Worm (Caenorhabditis elegans) whole organism, L4 larva: ENCODE results near the gene B0280.7.

Experiments
- D1046.2 ChIP-seq: fragments of 200-800 bp; sonication (Bioruptor generic); IDR thresholded peaks from 2 replicates; pipeline ENCODE4 v1.3.6; 2022; ENCODE audit warnings: missing genetic modification characterization, missing compliant biosample characterization
- F49E8.2 ChIP-seq: sonication (generic microtip); optimal IDR thresholded peaks from 2 replicates; lab custom pipeline; 2016; ENCODE audit warnings: missing compliant biosample characterization, mild to moderate bottlenecking, missing genetic modification characterization, borderline replicate concordance
- R02D3.7 ChIP-seq: fragments of 150-350 bp; sonication (generic microtip); optimal IDR thresholded peaks from 3 replicates; lab custom pipeline; 2014; ENCODE audit warnings: missing biosample characterization, missing genetic modification characterization
- Y105C5A.15 ChIP-seq: fragments of 200-800 bp; sonication (Bioruptor generic); IDR thresholded peaks from 2 replicates; pipeline ENCODE4 v1.3.6; 2022; ENCODE audit warnings: missing genetic modification characterization, missing compliant biosample characterization
- Y48G9A.11 ChIP-seq: fragments of 200-800 bp; sonication (Bioruptor generic); IDR thresholded peaks from 2 replicates; pipeline ENCODE4 v1.3.6; 2022; ENCODE audit warnings: missing genetic modification reagents, missing genetic modification characterization, missing compliant biosample characterization
- ZK337.2 ChIP-seq: fragments of 200-800 bp; sonication (Bioruptor generic); IDR thresholded peaks from 2 replicates; pipeline ENCODE4 v1.3.6; 2022; ENCODE audit warnings: missing genetic modification reagents, missing genetic modification characterization, missing compliant biosample characterization
- arid-1 ChIP-seq: fragments of 200-800 bp; sonication (Bioruptor generic); conservative IDR thresholded peaks from 2 replicates; pipeline ENCODE4 v1.3.6; 2022; ENCODE audit warnings: missing genetic modification reagents, missing genetic modification characterization, missing compliant biosample characterization
- ceh-82 ChIP-seq: sonication (generic microtip); optimal IDR thresholded peaks from 2 replicates; lab custom pipeline; 2017; ENCODE audit warnings: missing biosample characterization, missing genetic modification characterization
- daf-16 ChIP-seq, 3 experiments: sonication (generic microtip); optimal IDR thresholded peaks; 2 replicates each; lab custom pipeline; 2016 to 2017; ENCODE audit warnings: missing genetic modification characterization in 3 of 3, missing genetic modification reagents in 3 of 3, mild to moderate bottlenecking in 2 of 3, missing compliant biosample characterization in 2 of 3, missing biosample characterization in 1 of 3, moderate library complexity in 1 of 3
- daf-19 ChIP-seq: fragments of 200-800 bp; sonication (Bioruptor generic); conservative IDR thresholded peaks from 2 replicates; pipeline ENCODE4 v1.3.6; 2022; ENCODE audit warnings: missing genetic modification characterization, missing compliant biosample characterization
- dmd-6 ChIP-seq: fragments of 200-800 bp; sonication (Bioruptor generic); IDR thresholded peaks from 2 replicates; pipeline ENCODE4 v1.3.6; 2022; ENCODE audit warnings: missing genetic modification reagents, missing genetic modification characterization, missing compliant biosample characterization
- fkh-10 ChIP-seq: fragments of 150-350 bp; optimal IDR thresholded peaks from 2 replicates; lab custom pipeline; 2014; ENCODE audit warnings: missing biosample characterization, missing genetic modification reagents, missing genetic modification characterization
- gei-8 ChIP-seq: fragments of 200-800 bp; sonication (Bioruptor generic); optimal IDR thresholded peaks from 2 replicates; lab custom pipeline; 2018; ENCODE audit warnings: mild to moderate bottlenecking, missing genetic modification characterization, missing compliant biosample characterization
- hlh-11 ChIP-seq: fragments of 200-800 bp; sonication (Bioruptor generic); optimal IDR thresholded peaks from 2 replicates; lab custom pipeline; 2018; ENCODE audit warnings: mild to moderate bottlenecking, missing genetic modification characterization, missing compliant biosample characterization
- lim-7 ChIP-seq: fragments of 200-800 bp; sonication (Bioruptor generic); IDR thresholded peaks from 2 replicates; pipeline ENCODE4 v1.3.6; 2022; ENCODE audit warnings: missing genetic modification characterization, missing compliant biosample characterization
- lin-1 ChIP-seq: fragments of 200-800 bp; sonication (Bioruptor generic); IDR thresholded peaks from 2 replicates; pipeline ENCODE4 v1.3.6; 2022; ENCODE audit warnings: missing genetic modification reagents, missing genetic modification characterization, missing compliant biosample characterization
- lin-13 ChIP-seq: fragments of 150-350 bp; optimal IDR thresholded peaks from 2 replicates; lab custom pipeline; 2014; ENCODE audit warnings: missing biosample characterization, missing genetic modification reagents, missing genetic modification characterization
- lin-38 ChIP-seq: fragments of 200-800 bp; sonication (Bioruptor generic); IDR thresholded peaks from 2 replicates; pipeline ENCODE4 v1.3.6; 2022; ENCODE audit warnings: missing genetic modification reagents, missing genetic modification characterization, missing compliant biosample characterization
- lin-39 ChIP-seq: fragments of 150-350 bp; optimal IDR thresholded peaks from 2 replicates; lab custom pipeline; 2014; ENCODE audit warnings: missing biosample characterization, missing genetic modification reagents, missing genetic modification characterization
- lsy-2 ChIP-seq, 2 experiments: fragments of 150-350 bp in 1 of 2; sonication (generic microtip) in 1 of 2; optimal IDR thresholded peaks; 2 replicates each; lab custom pipeline; 2014 to 2017; ENCODE audit warnings: missing biosample characterization in 2 of 2, missing genetic modification characterization in 2 of 2
- madf-5 ChIP-seq, 2 experiments: fragments of 200-800 bp; sonication (Bioruptor generic); IDR thresholded peaks; 2 replicates each; pipeline ENCODE4 v1.3.6; 2022; ENCODE audit warnings: missing compliant biosample characterization in 2 of 2, missing genetic modification characterization in 2 of 2
- nhr-25 ChIP-seq: sonication (generic microtip); optimal IDR thresholded peaks from 2 replicates; lab custom pipeline; 2017; ENCODE audit warnings: missing genetic modification characterization, mild to moderate bottlenecking, missing compliant biosample characterization, antibody characterized with exemption, moderate library complexity, borderline replicate concordance; ENCODE audit not compliant: insufficient read depth
- nhr-28 ChIP-seq: fragments of 150-350 bp; optimal IDR thresholded peaks from 2 replicates; lab custom pipeline; 2014; ENCODE audit warnings: missing biosample characterization, missing genetic modification characterization
- nhr-48 ChIP-seq: sonication (generic microtip); optimal IDR thresholded peaks from 2 replicates; lab custom pipeline; 2016; ENCODE audit warnings: mild to moderate bottlenecking, missing genetic modification characterization, missing compliant biosample characterization
- nhr-6 ChIP-seq: fragments of 150-350 bp; optimal IDR thresholded peaks from 2 replicates; lab custom pipeline; 2014; ENCODE audit warnings: missing biosample characterization, missing genetic modification characterization
- nhr-76 ChIP-seq: fragments of 150-350 bp; optimal IDR thresholded peaks from 2 replicates; lab custom pipeline; 2014; ENCODE audit warnings: missing biosample characterization, missing genetic modification characterization
- pqm-1 ChIP-seq: sonication (generic microtip); optimal IDR thresholded peaks from 2 replicates; lab custom pipeline; 2017; ENCODE audit warnings: missing biosample characterization, missing genetic modification characterization
- set-16 ChIP-seq: fragments of 200-800 bp; sonication (Bioruptor generic); IDR thresholded peaks from 2 replicates; pipeline ENCODE4 v1.3.6; 2022; ENCODE audit warnings: missing genetic modification reagents, missing genetic modification characterization, missing compliant biosample characterization
- snpc-1.2 ChIP-seq: fragments of 200-800 bp; sonication (Bioruptor generic); IDR thresholded peaks from 2 replicates; pipeline ENCODE4 v1.3.6; 2022; ENCODE audit warnings: missing genetic modification reagents, missing genetic modification characterization, missing compliant biosample characterization
- spr-1 ChIP-seq: sonication (generic microtip); optimal IDR thresholded peaks from 2 replicates; lab custom pipeline; 2016; ENCODE audit warnings: mild to moderate bottlenecking, missing genetic modification characterization, missing compliant biosample characterization
- spr-3 ChIP-seq: fragments of 200-800 bp; sonication (Bioruptor generic); optimal IDR thresholded peaks from 2 replicates; lab custom pipeline; 2018; ENCODE audit warnings: mild to moderate bottlenecking, missing genetic modification characterization, missing compliant biosample characterization
- unc-130 ChIP-seq: sonication (generic microtip); optimal IDR thresholded peaks from 2 replicates; lab custom pipeline; 2016; ENCODE audit warnings: missing genetic modification reagents, missing genetic modification characterization, missing compliant biosample characterization
- unc-39 ChIP-seq: sonication (generic microtip); optimal IDR thresholded peaks from 2 replicates; lab custom pipeline; 2017; ENCODE audit warnings: missing biosample characterization, missing genetic modification characterization
- unc-62 ChIP-seq, 3 experiments: fragments of 150-350 bp in 1 of 3; sonication (generic microtip); optimal IDR thresholded peaks in 2 of 3; peaks in 1 of 3; 1 replicate in 1 of 3; 2 replicates in 2 of 3; lab custom pipeline; 2014 to 2017; ENCODE audit warnings: missing biosample characterization in 3 of 3, missing genetic modification characterization in 3 of 3, missing genetic modification reagents in 3 of 3, missing genotype in 1 of 3
- zfp-2 ChIP-seq: sonication (generic microtip); optimal IDR thresholded peaks from 2 replicates; lab custom pipeline; 2016; ENCODE audit warnings: mild to moderate bottlenecking, missing genetic modification characterization, missing compliant biosample characterization
- ztf-7 ChIP-seq: fragments of 150-350 bp; optimal IDR thresholded peaks from 2 replicates; lab custom pipeline; 2014; ENCODE audit warnings: missing biosample characterization, missing genetic modification characterization

The B0280.7 gene

DNA sequence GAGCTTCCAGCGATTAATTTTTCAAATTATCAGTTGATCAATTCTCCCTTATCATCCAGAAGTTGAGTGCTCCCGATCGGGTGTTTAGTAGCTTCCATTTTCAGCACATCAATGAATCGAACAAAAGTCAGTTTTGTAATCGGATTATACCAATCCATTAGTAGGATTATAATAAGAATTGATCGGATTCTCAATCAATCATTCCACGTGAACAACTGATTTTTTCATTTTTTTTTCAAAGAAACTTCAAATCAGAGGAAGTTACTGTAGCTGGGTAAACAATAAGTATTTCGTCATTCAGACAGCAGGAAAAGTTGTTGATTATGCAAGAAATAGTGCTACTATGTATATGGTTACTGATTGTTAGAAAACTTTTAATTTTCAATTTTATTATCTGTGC is 4.8 kb downstream of the B0280.7 start:
- TF ChIP-seq daf-16 (GFP tag; optimal IDR thresholded peaks at IDR 0.05; lab: Kevin White, UChicago) = no peak
- peak; percentile 85 for TF ChIP-seq daf-16 (tag; optimal IDR thresholded peaks at IDR 0.05; lab: Kevin White, UChicago)
- TF ChIP-seq arid-1 = no peak
- TF ChIP-seq nhr-28 (tag; lab: Kevin White, UChicago) = peak; percentile 14
- no peak for TF ChIP-seq daf-19
- TF ChIP-seq lin-13 = no peak
- TF ChIP-seq unc-130 (GFP tag; lab: Kevin White, UChicago) = no peak
- TF ChIP-seq lin-1 (GFP tag; lab: Robert Waterston, UW) = 0 out of 2 replicates have a peak, but pooled peaks have one; percentile 21
- no peak for TF ChIP-seq nhr-76
- peak; percentile 14; the same call in 1 of the 2 replicates for TF ChIP-seq dmd-6 (GFP tag; lab: Robert Waterston, UW)
- no peak for TF ChIP-seq zfp-2 (tag; lab: Kevin White, UChicago)
- no peak for TF ChIP-seq lsy-2 (tag; optimal IDR thresholded peaks at IDR 0.05; lab: Kevin White, UChicago)
- TF ChIP-seq nhr-6 (tag; lab: Kevin White, UChicago) = no peak
- no peak for TF ChIP-seq nhr-25 (tag; lab: Kevin White, UChicago)
- no peak for TF ChIP-seq spr-1 (tag; lab: Kevin White, UChicago)
- TF ChIP-seq hlh-11 (tag; lab: Kevin White, UChicago) = peak; percentile 57
- TF ChIP-seq set-16 (GFP tag; lab: Robert Waterston, UW) = no peak
- TF ChIP-seq fkh-10 (GFP tag; lab: Kevin White, UChicago) = no peak
- TF ChIP-seq ZK337.2 (GFP tag; lab: Robert Waterston, UW) = no peak
- TF ChIP-seq spr-3 (GFP tag; lab: Kevin White, UChicago) = no peak
- no peak for TF ChIP-seq unc-62 (GFP tag; optimal IDR thresholded peaks at IDR 0.05 in 1 of 2; lab: Kevin White, UChicago)
- TF ChIP-seq unc-62 (tag; optimal IDR thresholded peaks at IDR 0.05; lab: Kevin White, UChicago) = no peak
- TF ChIP-seq unc-39 (tag; lab: Kevin White, UChicago) = no peak
- no peak for TF ChIP-seq ztf-7 (tag; lab: Kevin White, UChicago)
- TF ChIP-seq lin-39 (tag; lab: Kevin White, UChicago) = no peak
- TF ChIP-seq pqm-1 (tag; lab: Kevin White, UChicago) = peak; percentile 62
- no peak for TF ChIP-seq madf-5 (GFP tag; IDR thresholded peaks at IDR 0.05; lab: Robert Waterston, UW)
- TF ChIP-seq ceh-82 (tag; lab: Kevin White, UChicago) = no peak
- TF ChIP-seq nhr-48 = no peak

DNA sequence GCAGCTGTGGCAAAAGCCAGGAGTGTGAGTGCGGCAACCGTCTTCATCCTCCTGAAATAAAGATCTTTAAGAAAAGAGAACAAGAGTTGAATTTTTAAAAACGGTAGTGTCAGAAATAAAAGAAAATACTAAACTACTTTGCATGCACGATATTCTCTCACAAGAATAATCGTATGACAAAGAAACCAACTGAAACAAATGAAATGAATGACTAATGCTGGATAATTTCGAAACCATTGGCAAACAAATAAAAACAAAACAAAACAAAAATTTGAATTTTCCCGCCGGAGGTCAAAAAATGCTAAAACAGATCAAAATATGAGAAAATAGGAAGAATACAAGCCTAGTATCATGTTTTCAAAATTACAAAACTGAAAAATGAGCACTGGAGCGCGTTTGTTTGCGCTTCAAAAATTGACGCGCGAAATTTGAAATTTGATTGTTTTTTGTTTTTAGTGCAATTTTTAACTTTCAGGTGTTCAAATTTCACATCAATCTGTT is 7.7 kb downstream of the B0280.7 start, which contains the start of gene cpg-2:
TSS of gene cpg-2 (minus strand) at position 51 of the 501 bp plus-strand sequence.
- peak; percentile 86 for TF ChIP-seq Y48G9A.11 (GFP tag; lab: Robert Waterston, UW)
- peak; percentile 82 for TF ChIP-seq F49E8.2 (tag; lab: Kevin White, UChicago)
- no peak for TF ChIP-seq gei-8
- peak; percentile 90 for TF ChIP-seq lin-38 (GFP tag; lab: Robert Waterston, UW)
- TF ChIP-seq zfp-2 (tag; lab: Kevin White, UChicago) = no peak
- TF ChIP-seq snpc-1.2 (GFP tag; lab: Robert Waterston, UW) = peak; percentile 39; the same call in 1 of the 2 replicates
- TF ChIP-seq unc-130 (GFP tag; lab: Kevin White, UChicago) = peak; percentile 96

DNA sequence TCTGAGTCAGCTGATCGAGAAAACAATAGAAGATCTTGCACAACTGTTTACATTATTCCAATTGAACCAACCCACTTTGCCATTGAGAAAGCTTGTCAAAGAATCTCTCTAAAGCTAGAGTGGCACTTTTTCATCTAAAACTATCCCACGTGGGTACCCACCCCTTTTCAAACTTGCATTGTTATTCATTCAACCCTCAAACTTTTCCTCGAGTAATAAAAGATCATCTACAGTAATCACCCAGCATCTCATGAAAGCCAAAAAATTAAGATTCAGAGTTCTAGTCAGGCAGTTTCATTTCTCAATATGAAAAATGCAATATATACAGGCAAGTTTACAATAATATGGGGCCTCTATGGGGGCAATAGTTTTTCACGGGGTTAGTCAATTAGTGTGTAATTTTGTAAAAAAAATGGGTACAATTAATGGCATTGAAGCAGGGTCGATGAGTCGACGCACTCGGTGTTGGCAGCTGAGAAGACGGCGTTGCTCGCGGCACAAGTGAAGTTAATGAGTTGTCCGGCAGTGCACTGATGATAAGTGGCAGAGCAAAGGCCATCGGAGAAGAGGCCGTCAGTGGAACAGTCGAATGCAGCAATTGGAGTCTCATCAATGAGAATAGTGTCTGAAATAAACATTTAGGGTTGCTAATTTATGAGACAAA is 9.7 kb downstream of the B0280.7 start:
- TF ChIP-seq ZK337.2 (GFP tag; lab: Robert Waterston, UW) (no peak), D1046.2 (0 out of 2 replicates have a peak, but pooled peaks have one; percentile 13), lim-7 (0 out of 2 replicates have a peak, but pooled peaks have one; percentile 43), dmd-6 (GFP tag; lab: Robert Waterston, UW) (no peak), arid-1 (0 out of 2 replicates have a peak, but pooled peaks have one; percentile 20), Y105C5A.15 (GFP tag; lab: Robert Waterston, UW) (0 out of 2 replicates have a peak, but pooled peaks have one; percentile 9), madf-5 (GFP tag; IDR thresholded peaks at IDR 0.05; lab: Robert Waterston, UW) (peak in 1 of 2 experiments; percentile 35; a peak in 1 of 4 replicates), unc-130 (GFP tag; lab: Kevin White, UChicago) (peak; percentile 79), lin-1 (GFP tag; lab: Robert Waterston, UW) (0 out of 2 replicates have a peak, but pooled peaks have one; percentile 31), spr-3 (GFP tag; lab: Kevin White, UChicago) (no peak), F49E8.2 (tag; lab: Kevin White, UChicago) (peak; percentile 25), R02D3.7 (tag; lab: Kevin White, UChicago) (no peak)
